Fruit fly (Drosophila melanogaster) whole organism, prepupa: ENCODE measurements around the gene CG14655.

ENCODE experiments used
- CG10631 ChIP-seq: fragments of 200-800 bp; sonication (Bioruptor generic); optimal IDR thresholded peaks from 2 replicates; lab custom pipeline; 2016; ENCODE audit warnings: missing biosample characterization, missing genetic modification characterization
- CG10669 ChIP-seq: fragments of 200-800 bp; sonication (Bioruptor generic); optimal IDR thresholded peaks from 3 replicates; lab custom pipeline; 2018; ENCODE audit warnings: missing biosample characterization, mild to moderate bottlenecking, missing genetic modification characterization, moderate library complexity
- CG11762 ChIP-seq: fragments of 200-800 bp; sonication (Bioruptor generic); optimal IDR thresholded peaks from 3 replicates; lab custom pipeline; 2016; ENCODE audit warnings: missing biosample characterization, missing genetic modification characterization; ENCODE audit not compliant: insufficient read depth
- CG11902 ChIP-seq: fragments of 200-800 bp; sonication (Bioruptor generic); optimal IDR thresholded peaks from 3 replicates; lab custom pipeline; 2016; ENCODE audit warnings: missing biosample characterization, missing genetic modification characterization
- CG15336 ChIP-seq: fragments of 200-800 bp; sonication (Bioruptor generic); IDR thresholded peaks from 2 replicates; pipeline ENCODE4 v1.3.6; 2022; ENCODE audit warnings: missing biosample characterization, missing genetic modification characterization
- CG16779 ChIP-seq: fragments of 200-800 bp; sonication (Bioruptor generic); optimal IDR thresholded peaks from 3 replicates; lab custom pipeline; 2017; ENCODE audit warnings: missing biosample characterization, mild to moderate bottlenecking, missing genetic modification characterization
- CG3032 ChIP-seq: fragments of 200-800 bp; optimal IDR thresholded peaks from 2 replicates; lab custom pipeline; 2019; ENCODE audit warnings: missing biosample characterization, mild to moderate bottlenecking, missing genetic modification characterization, moderate library complexity
- CG31627 ChIP-seq: fragments of 200-800 bp; sonication (Bioruptor generic); optimal IDR thresholded peaks from 3 replicates; lab custom pipeline; 2016; ENCODE audit warnings: missing biosample characterization, missing genetic modification characterization
- CG32006 ChIP-seq: fragments of 200-800 bp; sonication (Bioruptor generic); optimal IDR thresholded peaks from 3 replicates; lab custom pipeline; 2017; ENCODE audit warnings: missing biosample characterization, mild to moderate bottlenecking, missing genetic modification characterization
- CG34406 ChIP-seq: fragments of 200-800 bp; sonication (Bioruptor generic); optimal IDR thresholded peaks from 3 replicates; lab custom pipeline; 2016; ENCODE audit warnings: missing biosample characterization, missing genetic modification characterization
- CG3919 ChIP-seq: fragments of 200-800 bp; sonication (Bioruptor generic); optimal IDR thresholded peaks from 3 replicates; lab custom pipeline; 2016; ENCODE audit warnings: missing biosample characterization, missing genetic modification characterization
- CG4318 ChIP-seq: fragments of 200-800 bp; sonication (Bioruptor generic); optimal IDR thresholded peaks from 3 replicates; lab custom pipeline; 2017; ENCODE audit warnings: missing biosample characterization, mild to moderate bottlenecking, missing genetic modification characterization
- CG6276 ChIP-seq: fragments of 200-800 bp; sonication (Bioruptor generic); optimal IDR thresholded peaks from 2 replicates; lab custom pipeline; 2017; ENCODE audit warnings: missing biosample characterization, mild to moderate bottlenecking, missing genetic modification characterization
- CG6808 ChIP-seq: fragments of 200-800 bp; sonication (Bioruptor generic); optimal IDR thresholded peaks from 3 replicates; lab custom pipeline; 2017; ENCODE audit warnings: missing biosample characterization, missing genetic modification characterization, mild to moderate bottlenecking, moderate library complexity, missing genetic modification reagents
- CG6854 ChIP-seq: fragments of 200-800 bp; sonication (Bioruptor generic); optimal IDR thresholded peaks from 2 replicates; lab custom pipeline; 2017; ENCODE audit warnings: missing biosample characterization, mild to moderate bottlenecking, missing genetic modification characterization
- CG8119 ChIP-seq: fragments of 200-800 bp; sonication (Bioruptor generic); IDR thresholded peaks from 3 replicates; pipeline ENCODE4 v1.3.6; 2022; ENCODE audit warnings: missing biosample characterization, missing genetic modification characterization
- CG8319 ChIP-seq: fragments of 200-800 bp; sonication (Bioruptor generic); optimal IDR thresholded peaks from 3 replicates; lab custom pipeline; 2016; ENCODE audit warnings: missing biosample characterization, missing genetic modification characterization
- CG8632 ChIP-seq: fragments of 200-800 bp; sonication (Bioruptor generic); optimal IDR thresholded peaks from 3 replicates; lab custom pipeline; 2016; ENCODE audit warnings: missing biosample characterization, missing genetic modification characterization
- CG9139 ChIP-seq: fragments of 200-800 bp; sonication (Bioruptor generic); optimal IDR thresholded peaks from 3 replicates; lab custom pipeline; 2017; ENCODE audit warnings: missing biosample characterization, mild to moderate bottlenecking, missing genetic modification characterization
- Eip75B ChIP-seq: fragments of 200-800 bp; sonication (Bioruptor generic); optimal IDR thresholded peaks from 3 replicates; lab custom pipeline; 2016; ENCODE audit warnings: missing biosample characterization, missing genetic modification characterization
- Eip78C ChIP-seq: fragments of 200-800 bp; sonication (Bioruptor generic); peaks from one replicate; lab custom pipeline; 2016; ENCODE audit warnings: missing biosample characterization, missing genetic modification characterization
- Ets21C ChIP-seq: fragments of 200-800 bp; sonication (Bioruptor generic); optimal IDR thresholded peaks from 3 replicates; lab custom pipeline; 2016; ENCODE audit warnings: missing biosample characterization, missing genetic modification characterization
- Gug ChIP-seq: fragments of 200-800 bp; sonication (Bioruptor generic); IDR thresholded peaks from 2 replicates; pipeline ENCODE4 v1.3.6; 2022; ENCODE audit warnings: missing biosample characterization, missing genetic modification characterization
- Hr38 ChIP-seq: sonication (Bioruptor generic); optimal IDR thresholded peaks from 2 replicates; lab custom pipeline; 2016; ENCODE audit warnings: missing biosample characterization, missing genetic modification characterization
- Hr39 ChIP-seq: fragments of 200-800 bp; sonication (Bioruptor generic); optimal IDR thresholded peaks from 2 replicates; lab custom pipeline; 2016; ENCODE audit warnings: missing biosample characterization, missing genetic modification characterization
- Lpt ChIP-seq: fragments of 200-800 bp; sonication (Bioruptor generic); optimal IDR thresholded peaks from 3 replicates; lab custom pipeline; 2016; ENCODE audit warnings: missing biosample characterization, missing genetic modification characterization
- OdsH ChIP-seq: fragments of 200-800 bp; sonication (Bioruptor generic); optimal IDR thresholded peaks from 3 replicates; lab custom pipeline; 2016; ENCODE audit warnings: missing biosample characterization, missing genetic modification characterization
- Smox ChIP-seq: fragments of 200-800 bp; sonication (Bioruptor generic); optimal IDR thresholded peaks from 3 replicates; lab custom pipeline; 2016; ENCODE audit warnings: missing biosample characterization, missing genetic modification characterization
- Sox14 ChIP-seq: fragments of 200-800 bp; sonication (Bioruptor generic); optimal IDR thresholded peaks from 3 replicates; lab custom pipeline; 2016; ENCODE audit warnings: missing biosample characterization, missing genetic modification characterization
- Sox15 ChIP-seq: fragments of 200-800 bp; sonication (Bioruptor generic); optimal IDR thresholded peaks from 3 replicates; lab custom pipeline; 2016; ENCODE audit warnings: missing biosample characterization, missing genetic modification characterization
- achi ChIP-seq: fragments of 200-800 bp; sonication (Bioruptor generic); optimal IDR thresholded peaks from 3 replicates; lab custom pipeline; 2016; ENCODE audit warnings: missing biosample characterization, missing genetic modification characterization
- cyc ChIP-seq: fragments of 200-800 bp; sonication (Bioruptor generic); optimal IDR thresholded peaks from 3 replicates; lab custom pipeline; 2016; ENCODE audit warnings: missing biosample characterization, missing genetic modification characterization
- dac ChIP-seq: fragments of 200-800 bp; sonication (Bioruptor generic); optimal IDR thresholded peaks from 2 replicates; lab custom pipeline; 2017; ENCODE audit warnings: missing biosample characterization, mild to moderate bottlenecking, missing genetic modification characterization
- dsx ChIP-seq: fragments of 200-800 bp; optimal IDR thresholded peaks from 3 replicates; lab custom pipeline; 2019; ENCODE audit warnings: missing biosample characterization, mild to moderate bottlenecking, missing genetic modification characterization, moderate library complexity; ENCODE audit not compliant: poor library complexity, severe bottlenecking
- fd59A ChIP-seq: fragments of 200-800 bp; sonication (Bioruptor generic); optimal IDR thresholded peaks from 2 replicates; lab custom pipeline; 2017; ENCODE audit warnings: missing biosample characterization, mild to moderate bottlenecking, missing genetic modification characterization, missing genetic modification reagents
- fd85E ChIP-seq: fragments of 200-800 bp; sonication (Bioruptor generic); optimal IDR thresholded peaks from 3 replicates; lab custom pipeline; 2016; ENCODE audit warnings: missing biosample characterization, missing genetic modification characterization
- fkh ChIP-seq: fragments of 200-800 bp; sonication (Bioruptor generic); optimal IDR thresholded peaks from 3 replicates; lab custom pipeline; 2017; ENCODE audit warnings: missing biosample characterization, mild to moderate bottlenecking, missing genetic modification characterization, moderate library complexity
- lz ChIP-seq: fragments of 200-800 bp; sonication (Bioruptor generic); optimal IDR thresholded peaks from 3 replicates; lab custom pipeline; 2016; ENCODE audit warnings: missing biosample characterization, missing genetic modification characterization
- net ChIP-seq: fragments of 200-800 bp; sonication (Bioruptor generic); optimal IDR thresholded peaks from 3 replicates; lab custom pipeline; 2016; ENCODE audit warnings: missing biosample characterization, missing genetic modification characterization
- pdm3 ChIP-seq: fragments of 200-800 bp; sonication (Bioruptor generic); optimal IDR thresholded peaks from 3 replicates; lab custom pipeline; 2016; ENCODE audit warnings: missing biosample characterization, missing genetic modification characterization
- salr ChIP-seq, 2 experiments: fragments of 200-800 bp; sonication (Bioruptor generic); optimal IDR thresholded peaks; 3 replicates each; lab custom pipeline; 2016 to 2018; ENCODE audit warnings: missing biosample characterization in 2 of 2, missing genetic modification characterization in 2 of 2, mild to moderate bottlenecking in 1 of 2
- spab ChIP-seq: fragments of 200-800 bp; sonication (Bioruptor generic); optimal IDR thresholded peaks from 2 replicates; lab custom pipeline; 2017; ENCODE audit warnings: missing biosample characterization, mild to moderate bottlenecking, missing genetic modification characterization, missing genetic modification reagents
- ss ChIP-seq, 2 experiments: fragments of 200-800 bp; sonication (Bioruptor generic); optimal IDR thresholded peaks; 2 replicates in 1 of 2; 3 replicates in 1 of 2; lab custom pipeline; 2017 to 2018; ENCODE audit warnings: mild to moderate bottlenecking in 2 of 2, missing biosample characterization in 2 of 2, missing genetic modification characterization in 2 of 2, moderate library complexity in 1 of 2
- svp ChIP-seq: fragments of 200-800 bp; sonication (Bioruptor generic); peaks from one replicate; lab custom pipeline; 2016; ENCODE audit warnings: missing biosample characterization, missing genetic modification characterization

The CG14655 gene

DNA sequence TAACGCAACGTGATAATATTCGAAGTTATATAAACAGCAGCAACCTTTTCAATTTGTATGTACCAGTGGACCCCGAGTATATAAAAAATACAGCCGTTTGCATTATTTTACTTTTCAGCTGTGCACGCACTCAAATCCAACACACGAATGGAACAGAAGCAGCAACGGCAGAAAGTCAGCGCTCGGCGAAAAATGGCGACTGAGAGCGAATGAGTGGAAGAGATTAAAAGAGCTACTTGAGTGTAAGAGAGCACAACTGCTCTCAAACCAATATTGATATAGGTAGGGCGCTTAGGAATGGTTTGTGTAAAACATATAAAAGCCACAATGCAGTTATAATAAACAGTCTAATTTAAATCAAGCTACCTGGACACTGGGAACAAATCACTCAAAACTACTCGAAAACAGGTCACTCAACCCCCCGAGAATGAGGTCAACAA, 26.2 kb upstream of the CG14655 start (continued):
- TF ChIP-seq CG6276 (GFP tag; lab: Kevin White, UChicago) (peak; percentile 23), ss (GFP tag; optimal IDR thresholded peaks at IDR 0.05; lab: Kevin White, UChicago) (peak; percentile 60 to 73), spab (no peak), CG32006 (GFP tag; lab: Kevin White, UChicago) (peak; percentile 19), Lpt (GFP tag; lab: Kevin White, UChicago) (no peak), CG10631 (GFP tag; lab: Kevin White, UChicago) (peak; percentile 8), CG4318 (GFP tag; lab: Kevin White, UChicago) (no peak), dsx (GFP tag; lab: Kevin White, UChicago) (peak; percentile 45), CG9139 (GFP tag; lab: Kevin White, UChicago) (peak; percentile 73), CG3032 (tag; lab: Kevin White, UChicago) (no peak), fd59A (GFP tag; lab: Kevin White, UChicago) (no peak), Ets21C (no peak), CG16779 (tag; lab: Kevin White, UChicago) (peak; percentile 17), CG8119 (GFP tag; lab: Robert Waterston, UW) (no peak), cyc (GFP tag; lab: Kevin White, UChicago) (no peak), fkh (GFP tag; lab: Kevin White, UChicago) (peak; percentile 87), CG15336 (GFP tag; lab: Robert Waterston, UW) (peak; percentile 48; the same call in 1 of the 2 replicates), fd85E (no peak), salr (GFP tag; optimal IDR thresholded peaks at IDR 0.05; lab: Kevin White, UChicago) (no peak), Gug (GFP tag; lab: Robert Waterston, UW) (no peak), pdm3 (GFP tag; lab: Kevin White, UChicago) (peak; percentile 11), Smox (GFP tag; lab: Kevin White, UChicago) (no peak), net (GFP tag; lab: Kevin White, UChicago) (peak; percentile 70), CG31627 (GFP tag; lab: Kevin White, UChicago) (no peak), CG34406 (GFP tag; lab: Kevin White, UChicago) (peak; percentile 42), Sox14 (GFP tag; lab: Kevin White, UChicago) (peak; percentile 15), CG8632 (GFP tag; lab: Kevin White, UChicago) (peak; percentile 52), OdsH (GFP tag; lab: Kevin White, UChicago) (peak; percentile 2), Eip75B (GFP tag; lab: Kevin White, UChicago) (peak; percentile 26), Hr38 (no peak), CG11902 (GFP tag; lab: Kevin White, UChicago) (no peak), CG6854 (GFP tag; lab: Kevin White, UChicago) (peak; percentile 91), achi (peak; percentile 46), Sox15 (GFP tag; lab: Kevin White, UChicago) (no peak), CG3919 (GFP tag; lab: Kevin White, UChicago) (peak; percentile 66)
- TF ChIP-seq, all 60 proteins: peak for 31

DNA sequence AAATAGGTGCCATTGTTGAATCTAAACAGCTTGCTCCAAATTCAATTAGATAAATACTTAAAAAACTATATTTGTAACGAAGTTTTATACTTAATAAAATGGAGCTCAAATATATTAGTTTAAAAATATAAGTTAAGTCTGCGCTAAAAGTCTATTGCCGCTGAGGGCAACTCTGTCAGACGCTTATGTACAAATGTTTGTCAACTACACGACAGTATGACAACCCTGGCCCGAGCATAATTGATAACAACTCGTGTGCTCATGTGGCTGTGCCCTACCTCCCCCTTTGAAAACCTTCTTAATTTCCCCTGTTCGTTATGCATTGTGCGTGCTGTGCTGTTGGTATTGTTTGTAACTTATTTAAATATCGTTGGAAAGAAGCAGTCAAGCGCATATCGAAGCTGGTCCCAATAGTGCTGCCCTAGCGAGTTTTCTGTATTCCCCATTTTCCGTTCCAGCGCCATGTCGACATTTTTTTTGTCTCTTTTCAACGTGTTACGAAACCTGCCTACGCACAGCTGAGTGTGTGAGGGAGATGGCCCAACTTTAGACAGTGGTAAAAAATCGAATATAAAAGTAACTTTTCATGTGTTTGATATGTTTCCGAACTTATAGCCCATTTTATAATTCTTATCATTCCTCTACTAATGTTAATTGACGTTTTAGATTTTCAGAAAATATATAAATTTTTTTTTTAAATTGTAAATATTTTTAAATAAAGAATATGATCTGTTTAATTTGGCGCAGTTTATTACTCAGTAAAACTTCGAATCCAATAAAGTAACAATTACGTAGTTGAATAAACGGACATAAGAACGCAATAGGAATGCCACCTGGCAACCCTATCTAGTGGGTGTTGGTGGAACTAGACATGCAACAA, 25.0 kb upstream of the CG14655 start:
- TF ChIP-seq CG15336 (GFP tag; lab: Robert Waterston, UW) = peak; percentile 54
- no peak for TF ChIP-seq Smox (GFP tag; lab: Kevin White, UChicago)
- TF ChIP-seq Eip78C (GFP tag; lab: Kevin White, UChicago) = peak; percentile 31
- TF ChIP-seq dac (GFP tag; lab: Kevin White, UChicago) = no peak
- TF ChIP-seq CG31627 (GFP tag; lab: Kevin White, UChicago) = no peak
- peak in 1 of 2 experiments; percentile 10 for TF ChIP-seq salr (GFP tag; optimal IDR thresholded peaks at IDR 0.05; lab: Kevin White, UChicago)
- TF ChIP-seq dsx (GFP tag; lab: Kevin White, UChicago) = peak; percentile 28
- no peak for TF ChIP-seq CG11762 (GFP tag; lab: Kevin White, UChicago)
- TF ChIP-seq Hr39 (GFP tag; lab: Kevin White, UChicago) = no peak
- no peak for TF ChIP-seq CG8319 (GFP tag; lab: Kevin White, UChicago)
- no peak for TF ChIP-seq cyc (GFP tag; lab: Kevin White, UChicago)
- no peak for TF ChIP-seq CG6854 (GFP tag; lab: Kevin White, UChicago)
- TF ChIP-seq svp (GFP tag; lab: Kevin White, UChicago) = no peak
- TF ChIP-seq lz (GFP tag; lab: Kevin White, UChicago) = no peak
- no peak for TF ChIP-seq pdm3 (GFP tag; lab: Kevin White, UChicago)
- no peak for TF ChIP-seq fd59A (GFP tag; lab: Kevin White, UChicago)
- no peak for TF ChIP-seq CG8632 (GFP tag; lab: Kevin White, UChicago)
- TF ChIP-seq CG3032 (tag; lab: Kevin White, UChicago) = peak; percentile 45
- peak; percentile 5 for TF ChIP-seq CG6808 (GFP tag; lab: Kevin White, UChicago)
- peak; percentile 1 for TF ChIP-seq achi
- TF ChIP-seq CG16779 (tag; lab: Kevin White, UChicago) = no peak
- no peak for TF ChIP-seq CG34406 (GFP tag; lab: Kevin White, UChicago)
- TF ChIP-seq CG9139 (GFP tag; lab: Kevin White, UChicago) = no peak
- TF ChIP-seq CG3919 (GFP tag; lab: Kevin White, UChicago) = peak; percentile 12
- no peak for TF ChIP-seq CG4318 (GFP tag; lab: Kevin White, UChicago)
- no peak for TF ChIP-seq spab
- TF ChIP-seq Lpt (GFP tag; lab: Kevin White, UChicago) = no peak
- TF ChIP-seq CG10669 = peak; percentile 13
- TF ChIP-seq net (GFP tag; lab: Kevin White, UChicago) = peak; percentile 2
